Worm (Caenorhabditis elegans): ENCODE measurements around the gene F37C4.5.

DNA sequence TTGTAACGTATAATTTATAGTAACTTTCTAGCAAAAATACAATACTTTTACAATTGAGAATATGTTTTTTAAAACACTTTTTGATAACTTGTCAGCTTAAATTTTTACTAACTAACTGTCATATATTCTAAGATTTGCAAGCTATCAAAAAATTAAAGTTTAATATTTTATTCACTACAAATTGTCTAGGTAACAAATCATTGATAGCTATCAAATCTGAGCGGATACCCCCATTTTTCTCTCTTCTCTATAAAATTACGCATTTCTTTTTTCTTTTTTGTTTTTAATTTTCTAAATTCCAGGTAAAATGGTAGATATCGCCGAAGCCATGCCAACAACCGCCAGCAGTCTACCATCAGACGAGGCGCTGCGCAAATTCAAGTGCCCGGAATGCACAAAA is 18.1 kb downstream of the F37C4.5 start, which contains the start of gene zag-1:
- TF ChIP-seq egl-43 (GFP tag; IDR thresholded peaks at IDR 0.05) (no peak), nhr-10 (tag; optimal IDR thresholded peaks at IDR 0.05) (no peak), nhr-11 (tag; optimal IDR thresholded peaks at IDR 0.05) (no peak), snpc-1.2 (GFP tag; IDR thresholded peaks at IDR 0.05) (no peak), nhr-28 (tag; optimal IDR thresholded peaks at IDR 0.05) (no peak), daf-12 (tag; optimal IDR thresholded peaks at IDR 0.05) (no peak), ceh-32 (tag; optimal IDR thresholded peaks at IDR 0.05; ENCODE audit: poor library complexity) (no peak), nhr-77 (tag; optimal IDR thresholded peaks at IDR 0.05) (no peak), saeg-2 (GFP tag; IDR thresholded peaks at IDR 0.05) (no peak), hlh-30 (tag; optimal IDR thresholded peaks at IDR 0.05; ENCODE audit: insufficient read depth) (no peak), dmd-8 (GFP tag; IDR thresholded peaks at IDR 0.05) (no peak)

Data from whole organism, L4 larva.